Fruit fly (Drosophila melanogaster): ENCODE data around the gene CG3868.

DNA sequence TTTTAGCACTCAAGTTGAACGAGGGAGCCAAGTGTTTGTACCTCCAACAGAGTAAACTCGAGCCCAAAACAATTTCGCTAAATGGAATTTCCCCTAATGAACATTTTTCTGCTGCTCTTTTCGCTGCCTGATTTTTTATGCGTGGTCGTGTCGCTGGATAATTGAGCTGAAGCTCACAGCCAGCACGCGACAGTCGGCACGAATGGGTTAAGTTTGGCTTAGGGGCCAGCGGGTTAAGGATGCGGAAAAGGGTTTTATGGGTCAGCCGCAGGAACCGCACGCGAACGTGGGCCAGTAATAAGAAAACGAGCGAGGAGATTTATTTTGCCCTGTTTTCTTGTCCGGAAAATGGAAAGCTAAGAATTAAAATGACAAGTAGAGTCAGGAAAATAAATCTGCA is 43.6 kb downstream of the CG3868 start:
- no peak for TF ChIP-seq psq (optimal IDR thresholded peaks at IDR 0.05)
- TF ChIP-seq CG8478 (optimal IDR thresholded peaks at IDR 0.05) = no peak
- TF ChIP-seq EcR (GFP tag; optimal IDR thresholded peaks at IDR 0.05) = no peak

All from whole organism.